Fruit fly (Drosophila melanogaster): ENCODE measurements around the gene RabX2.

RabX2 gene

DNA sequence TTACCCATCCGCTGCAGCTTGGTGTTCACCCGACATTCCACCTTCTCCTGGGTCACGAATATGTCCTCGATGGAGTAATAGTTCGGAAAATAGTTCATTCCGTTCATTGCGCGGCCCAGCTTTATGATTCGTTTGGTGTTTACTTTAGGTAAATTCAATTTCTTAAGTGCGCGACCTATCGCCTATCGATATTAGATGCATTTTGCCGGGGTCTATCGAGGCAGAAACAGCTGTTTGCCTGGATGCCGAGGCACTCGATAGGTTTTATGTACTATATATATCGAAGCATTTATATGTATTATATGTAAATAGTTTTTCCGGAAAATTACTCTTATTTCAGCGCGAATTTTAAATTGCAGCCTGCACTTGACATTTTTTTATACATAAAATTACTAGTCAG, 32.3 kb upstream of the RabX2 start (continued):
- TF ChIP-seq sna (GFP tag; IDR thresholded peaks at IDR 0.05; ENCODE audit: partially characterized antibody) (peak; percentile 55), Dp (GFP tag; optimal IDR thresholded peaks at IDR 0.05) (peak; percentile 63), CG13287 (GFP tag; IDR thresholded peaks at IDR 0.05; ENCODE audit: partially characterized antibody) (peak; percentile 75), HLH4C (GFP tag; IDR thresholded peaks at IDR 0.05; ENCODE audit: partially characterized antibody) (peak; percentile 76), disco-r (GFP tag; optimal IDR thresholded peaks at IDR 0.05) (no peak), CG6683 (GFP tag; optimal IDR thresholded peaks at IDR 0.05) (no peak), CG6813 (GFP tag; optimal IDR thresholded peaks at IDR 0.05) (no peak), dmrt99B (tag; optimal IDR thresholded peaks at IDR 0.05) (no peak), Mrtf (GFP tag; IDR thresholded peaks at IDR 0.05) (no peak), CG16813 (GFP tag; IDR thresholded peaks at IDR 0.05; ENCODE audit: partially characterized antibody) (peak; percentile 56), CG10543 (GFP tag; optimal IDR thresholded peaks at IDR 0.05) (no peak), Bgb (GFP tag; IDR thresholded peaks at IDR 0.05; ENCODE audit: partially characterized antibody) (peak; percentile 66), CG14441 (GFP tag; IDR thresholded peaks at IDR 0.05) (no peak), Opbp (GFP tag; IDR thresholded peaks at IDR 0.05; ENCODE audit: partially characterized antibody) (peak; percentile 75; the same call in 2 of the 3 replicates), pzg (GFP tag; optimal IDR thresholded peaks at IDR 0.05) (peak; percentile 33), CG2120 (GFP tag; optimal IDR thresholded peaks at IDR 0.05) (no peak), Bdp1 (GFP tag; optimal IDR thresholded peaks at IDR 0.05) (no peak), salm (tag; optimal IDR thresholded peaks at IDR 0.05) (no peak), CG7786 (GFP tag; optimal IDR thresholded peaks at IDR 0.05) (no peak), chinmo (GFP tag; IDR thresholded peaks at IDR 0.05; ENCODE audit: partially characterized antibody) (peak; percentile 95), CG15601 (tag; optimal IDR thresholded peaks at IDR 0.05) (no peak), Doc3 (GFP tag; IDR thresholded peaks at IDR 0.05; ENCODE audit: partially characterized antibody) (peak; percentile 49), CG7963 (GFP tag; IDR thresholded peaks at IDR 0.05; ENCODE audit: partially characterized antibody) (peak; percentile 62; the same call in 1 of the 3 replicates), ftz-f1 (GFP tag; optimal IDR thresholded peaks at IDR 0.05) (no peak), CG9727 (GFP tag; optimal IDR thresholded peaks at IDR 0.05) (no peak), Mad (GFP tag; optimal IDR thresholded peaks at IDR 0.05) (no peak), CG11093 (GFP tag; IDR thresholded peaks at IDR 0.05) (no peak), vvl (GFP tag; IDR thresholded peaks at IDR 0.05) (no peak), MBD-R2 (GFP tag; IDR thresholded peaks at IDR 0.05) (peak; percentile 48; the same call in 1 of the 2 replicates), hb (GFP tag; IDR thresholded peaks at IDR 0.05; ENCODE audit: partially characterized antibody) (peak; percentile 77), CG11560 (tag; IDR thresholded peaks at IDR 0.05) (peak; percentile 35; the same call in 1 of the 3 replicates), CG15011 (GFP tag; optimal IDR thresholded peaks at IDR 0.05) (no peak), lov (optimal IDR thresholded peaks at IDR 0.05) (no peak), lov (GFP tag; IDR thresholded peaks at IDR 0.05) (no peak)

DNA sequence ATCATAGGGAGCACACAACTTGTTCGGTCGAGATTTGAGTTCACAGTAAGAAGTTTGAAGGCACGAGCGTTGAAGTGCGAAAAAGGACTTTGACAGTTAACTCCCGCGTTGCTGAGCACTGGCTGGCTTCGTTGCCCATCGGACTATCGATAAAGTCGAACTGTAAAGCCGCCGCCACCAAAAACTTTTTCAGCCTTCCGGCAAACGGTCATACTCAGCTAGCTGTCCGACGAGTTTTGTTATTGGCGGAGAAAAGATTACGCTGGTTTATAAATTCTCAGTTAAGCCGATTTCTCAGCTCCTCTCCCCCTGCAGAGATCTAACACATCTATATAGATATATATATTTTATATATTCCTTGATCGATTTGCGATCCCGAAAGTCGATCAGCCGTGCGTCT, 31.5 kb upstream of the RabX2 start, which contains the start of the genes Psf3 and flw:
Psf3 (minus strand) TSS at position 105 of the 400 bp plus-strand sequence.
flw (plus strand) TSS at position 204 of the 400 bp plus-strand sequence.
- TF ChIP-seq CG9876 (GFP tag; optimal IDR thresholded peaks at IDR 0.05) = peak; percentile 23
- TF ChIP-seq CG17385 (GFP tag; optimal IDR thresholded peaks at IDR 0.05) = no peak
- TF ChIP-seq CG5953 (GFP tag; IDR thresholded peaks at IDR 0.05) = 0 out of 2 replicates have a peak, but pooled peaks have one; percentile 34
- no peak for TF ChIP-seq CG6254 (GFP tag; optimal IDR thresholded peaks at IDR 0.05)
- peak; percentile 24 for TF ChIP-seq tap (tag; optimal IDR thresholded peaks at IDR 0.05)
- TF ChIP-seq lilli (GFP tag; optimal IDR thresholded peaks at IDR 0.05) = no peak
- no peak for TF ChIP-seq fd96Cb (tag; optimal IDR thresholded peaks at IDR 0.05)
- peak; percentile 55 for TF ChIP-seq E2f2 (GFP tag; IDR thresholded peaks at IDR 0.05)
- no peak for TF ChIP-seq CG9817 (tag; optimal IDR thresholded peaks at IDR 0.05)
- TF ChIP-seq Hr51 (GFP tag; optimal IDR thresholded peaks at IDR 0.05) = peak in 1 of 2 experiments; percentile 3
- peak; percentile 89 for TF ChIP-seq Myb (GFP tag; optimal IDR thresholded peaks at IDR 0.05)
- TF ChIP-seq dpn (GFP tag; optimal IDR thresholded peaks at IDR 0.05) = peak; percentile 20 to 37
- peak; percentile 25 for TF ChIP-seq Fer3 (tag; optimal IDR thresholded peaks at IDR 0.05)
- TF ChIP-seq ci (GFP tag; IDR thresholded peaks at IDR 0.05) = peak; percentile 41; the same call in 1 of the 3 replicates
- TF ChIP-seq CG10543 (GFP tag; optimal IDR thresholded peaks at IDR 0.05) = no peak
- no peak for TF ChIP-seq CG1233 (GFP tag; optimal IDR thresholded peaks at IDR 0.05)
- no peak for TF ChIP-seq ind (GFP tag; optimal IDR thresholded peaks at IDR 0.05)
- peak; percentile 9 for TF ChIP-seq CG13296 (GFP tag; optimal IDR thresholded peaks at IDR 0.05)
